Worm (Caenorhabditis elegans): ENCODE measurements around the gene twk-34.
"Not testable (repeated sequence)": the region's sequence is repeated elsewhere in the genome, so short reads cannot be mapped to it uniquely, and the experiment has no call there.

ce11 chrV:15752941-15753340 is 48.2 kb downstream of the twk-34 start, which contains the start of gene str-5:
- not testable (repeated sequence) for TF ChIP-seq lin-39 (tag; optimal IDR thresholded peaks at IDR 0.05); sea-2 (GFP tag; optimal IDR thresholded peaks at IDR 0.05); ceh-9 (tag; optimal IDR thresholded peaks at IDR 0.05)

Data from whole organism, L3 larva.